Worm (Caenorhabditis elegans) whole organism, midembryonic: Measurements from ENCODE around the gene ZK1055.6.

Source experiments
- flt-1 ChIP-seq: fragments of 200-800 bp; sonication (Bioruptor generic); IDR thresholded peaks from 2 replicates; pipeline ENCODE4 v1.3.6; 2022; ENCODE audit warnings: missing genetic modification characterization, missing compliant biosample characterization
- klf-2 ChIP-seq: fragments of 200-800 bp; sonication (Bioruptor generic); conservative IDR thresholded peaks from 2 replicates; pipeline ENCODE4 v1.3.6; 2022; ENCODE audit warnings: missing genetic modification reagents, missing genetic modification characterization, missing compliant biosample characterization
- ztf-23 ChIP-seq: fragments of 200-800 bp; sonication (Bioruptor generic); IDR thresholded peaks from 2 replicates; pipeline ENCODE4 v1.3.6; 2022; ENCODE audit warnings: missing genetic modification reagents, missing genetic modification characterization, missing compliant biosample characterization

DNA sequence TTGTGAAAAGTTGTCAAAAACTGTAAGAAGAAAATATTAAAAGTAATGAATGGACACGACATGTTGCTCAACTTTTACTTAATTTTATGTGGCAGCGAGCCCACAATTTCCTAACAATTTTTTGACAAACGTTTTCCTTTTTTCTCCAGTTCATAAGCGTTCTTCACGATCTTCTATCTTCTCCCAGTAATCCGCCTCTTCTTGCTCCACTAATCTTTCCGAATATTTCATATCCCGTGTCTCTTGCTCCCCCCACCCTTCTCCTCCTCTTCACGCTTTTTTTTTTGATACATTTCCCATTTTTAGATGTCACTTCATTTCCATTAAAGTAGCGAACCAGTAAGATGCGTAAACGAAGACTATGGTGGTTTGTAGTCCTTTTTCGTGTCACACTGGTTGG, 30.5 kb upstream of the ZK1055.6 start, which contains the start of gene scd-2:
- TF ChIP-seq klf-2 (GFP tag; lab: Robert Waterston, UW) = no peak
- no peak for TF ChIP-seq ztf-23 (GFP tag; lab: Robert Waterston, UW)
- no peak for TF ChIP-seq flt-1 (GFP tag; lab: Robert Waterston, UW)
